Worm (Caenorhabditis elegans): ENCODE measurements around the gene daf-3.

Gene daf-3

ce11 chrX:806515-806914, 18.8 kb downstream of the daf-3 start (continued):
- TF ChIP-seq egl-27 (tag; optimal IDR thresholded peaks at IDR 0.05) (peak; percentile 90 to 92), alr-1 (tag; optimal IDR thresholded peaks at IDR 0.05; ENCODE audit: borderline replicate concordance) (no peak), jun-1 (tag; optimal IDR thresholded peaks at IDR 0.05) (peak; percentile 99), snpc-4 (tag; optimal IDR thresholded peaks at IDR 0.05) (peak; percentile 94), egl-13 (tag; optimal IDR thresholded peaks at IDR 0.05) (peak; percentile 95), nhr-12 (tag; optimal IDR thresholded peaks at IDR 0.05) (peak; percentile 76), grh-1 (GFP tag; IDR thresholded peaks at IDR 0.05) (peak; percentile 92), hlh-4 (tag; optimal IDR thresholded peaks at IDR 0.05) (no peak), lin-15B (tag; optimal IDR thresholded peaks at IDR 0.05) (peak; percentile 56), nhr-71 (tag; optimal IDR thresholded peaks at IDR 0.05) (peak; percentile 98), C34B4.2 (tag; optimal IDR thresholded peaks at IDR 0.05) (no peak), mdl-1 (tag; optimal IDR thresholded peaks at IDR 0.05) (peak in 1 of 2 experiments; percentile 95), rnt-1 (tag; optimal IDR thresholded peaks at IDR 0.05) (peak; percentile 99), ceh-82 (tag; optimal IDR thresholded peaks at IDR 0.05) (peak; percentile 99 to 100 (median 100)), hlh-17 (GFP tag; optimal IDR thresholded peaks at IDR 0.05; ENCODE audit: borderline replicate concordance) (no peak), tbx-2 (tag; optimal IDR thresholded peaks at IDR 0.05) (peak; percentile 99), fkh-4 (tag; optimal IDR thresholded peaks at IDR 0.05; ENCODE audit: borderline replicate concordance) (peak; percentile 89), mef-2 (tag; optimal IDR thresholded peaks at IDR 0.05) (peak; percentile 93), lir-3 (tag; optimal IDR thresholded peaks at IDR 0.05; ENCODE audit: poor library complexity) (peak; percentile 88), ces-1 (GFP tag; optimal IDR thresholded peaks at IDR 0.05) (peak; percentile 78), F16B12.6 (tag; optimal IDR thresholded peaks at IDR 0.05) (peak; percentile 61), nhr-237 (tag; optimal IDR thresholded peaks at IDR 0.05) (peak; percentile 98), swsn-7 (tag; optimal IDR thresholded peaks at IDR 0.05) (peak; percentile 97), fkh-8 (tag; optimal IDR thresholded peaks at IDR 0.05) (peak; percentile 96), aha-1 (tag; optimal IDR thresholded peaks at IDR 0.05) (peak; percentile 95), fkh-10 (GFP tag; optimal IDR thresholded peaks at IDR 0.05) (peak; percentile 99), ztf-11 (tag; optimal IDR thresholded peaks at IDR 0.05) (peak; percentile 85 to 96), lin-13 (GFP tag; optimal IDR thresholded peaks at IDR 0.05) (peak; percentile 93), nhr-77 (tag; optimal IDR thresholded peaks at IDR 0.05) (peak; percentile 99), sptf-1 (tag; optimal IDR thresholded peaks at IDR 0.05) (no peak), C04F5.9 (tag; optimal IDR thresholded peaks at IDR 0.05) (peak; percentile 93), unc-86 (tag; optimal IDR thresholded peaks at IDR 0.05) (peak; percentile 96), isw-1 (GFP tag; IDR thresholded peaks at IDR 0.05) (peak; percentile 89), ceh-90 (tag; optimal IDR thresholded peaks at IDR 0.05) (no peak), snu-23 (GFP tag; optimal IDR thresholded peaks at IDR 0.05) (peak; percentile 100), pqm-1 (tag; optimal IDR thresholded peaks at IDR 0.05) (peak; percentile 63), ceh-88 (GFP tag; IDR thresholded peaks at IDR 0.05) (peak; percentile 96), pag-3 (tag; optimal IDR thresholded peaks at IDR 0.05; ENCODE audit: borderline replicate concordance, insufficient read depth) (peak; percentile 55), hpl-2 (GFP tag; optimal IDR thresholded peaks at IDR 0.05) (peak; percentile 97), ceh-8 (GFP tag; optimal IDR thresholded peaks at IDR 0.05) (peak; percentile 99), mep-1 (tag; optimal IDR thresholded peaks at IDR 0.05) (peak; percentile 100), nhr-85 (tag) (peak; percentile 97), Y116A8C.19 (tag; optimal IDR thresholded peaks at IDR 0.05; ENCODE audit: borderline replicate concordance) (peak; percentile 19), nhr-28 (tag; optimal IDR thresholded peaks at IDR 0.05) (peak; percentile 79), zip-4 (GFP tag; optimal IDR thresholded peaks at IDR 0.05) (peak; percentile 94), efl-3 (GFP tag; optimal IDR thresholded peaks at IDR 0.05) (peak; percentile 95)

Data from whole organism, L1 larva.